Fruit fly (Drosophila melanogaster): ENCODE data around the gene Gnpnat.

Gnpnat gene

DNA sequence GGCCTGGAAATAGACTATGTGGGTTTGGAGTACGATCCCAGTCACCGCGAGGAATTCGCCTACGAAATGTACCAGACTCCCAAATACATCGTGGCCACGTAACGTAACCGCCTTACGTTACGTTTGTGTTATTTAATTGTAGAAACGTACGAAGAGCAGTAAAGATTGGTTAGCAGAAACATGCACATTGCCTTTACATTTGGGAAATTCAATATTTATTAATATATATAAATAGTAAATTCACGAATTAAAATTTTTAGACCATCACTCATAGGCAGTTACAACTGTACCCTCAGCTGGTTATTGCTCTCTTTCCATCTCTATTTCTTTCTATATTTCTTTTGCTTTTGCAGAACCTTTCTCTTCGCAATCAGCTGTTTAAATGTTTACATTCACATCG is at the start of gene Gnpnat:
Gene Gnpnat, plus strand, starts transcription at position 385 of the 400 bp plus-strand sequence.
- peak; percentile 70 for TF ChIP-seq noc (tag; optimal IDR thresholded peaks at IDR 0.05)

DNA sequence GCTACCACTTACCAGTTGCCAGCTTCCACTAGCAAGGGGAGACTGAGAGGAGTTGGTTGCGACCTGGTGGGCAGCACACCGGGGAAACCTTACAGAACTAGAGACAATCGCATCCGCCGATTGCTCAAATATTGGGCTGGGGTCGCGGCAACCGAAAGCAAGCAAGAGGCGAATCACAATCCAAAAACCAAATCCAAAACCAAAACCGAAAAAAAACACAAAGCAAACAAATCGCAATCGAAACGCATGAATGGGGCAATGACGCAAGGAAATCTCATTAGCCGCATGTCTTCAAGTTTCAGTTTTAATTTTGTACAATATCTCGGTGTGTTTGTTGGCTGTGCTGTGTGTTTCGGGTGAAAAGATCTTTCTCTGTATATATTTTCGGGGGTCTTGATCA is 48.9 kb upstream of the Gnpnat start, which contains the start of gene Obp99c:
Gene Obp99c, minus strand, starts transcription at position 101 of the 400 bp plus-strand sequence.
- no peak for TF ChIP-seq noc (tag; optimal IDR thresholded peaks at IDR 0.05)

DNA sequence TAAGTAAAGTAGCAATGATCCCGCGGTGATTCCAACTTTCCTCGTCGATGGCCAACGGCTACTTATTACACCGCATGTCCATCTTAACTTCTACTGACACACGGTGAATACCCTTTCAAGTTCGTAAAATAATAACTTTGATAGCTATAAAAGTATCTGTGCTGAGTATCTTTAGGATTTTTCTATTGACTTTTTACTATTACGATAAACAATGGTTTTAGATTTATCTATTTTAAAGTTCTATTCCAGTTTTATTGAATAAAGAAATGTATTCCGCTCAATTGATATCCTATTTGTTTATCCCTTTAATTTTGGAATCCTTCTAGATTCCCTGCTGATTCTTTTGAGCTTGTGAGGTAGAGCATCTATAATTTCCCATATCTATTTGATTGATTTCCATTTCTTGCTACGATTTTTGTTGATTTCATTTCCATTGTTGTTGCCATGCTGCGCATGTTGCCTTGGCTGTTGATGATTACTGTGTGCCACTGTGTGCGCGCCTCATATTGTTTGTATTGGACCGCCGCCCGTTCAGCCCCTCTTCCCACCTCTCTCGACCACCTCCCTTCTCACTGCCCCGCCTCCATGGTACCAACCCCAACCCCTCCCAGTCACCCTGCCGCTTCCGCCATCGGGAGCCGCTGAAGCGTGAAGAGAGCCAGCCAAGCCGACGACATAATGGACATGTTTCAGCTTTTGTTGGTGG is 48.1 kb upstream of the Gnpnat start:
- no peak for TF ChIP-seq noc (tag; optimal IDR thresholded peaks at IDR 0.05)

DNA sequence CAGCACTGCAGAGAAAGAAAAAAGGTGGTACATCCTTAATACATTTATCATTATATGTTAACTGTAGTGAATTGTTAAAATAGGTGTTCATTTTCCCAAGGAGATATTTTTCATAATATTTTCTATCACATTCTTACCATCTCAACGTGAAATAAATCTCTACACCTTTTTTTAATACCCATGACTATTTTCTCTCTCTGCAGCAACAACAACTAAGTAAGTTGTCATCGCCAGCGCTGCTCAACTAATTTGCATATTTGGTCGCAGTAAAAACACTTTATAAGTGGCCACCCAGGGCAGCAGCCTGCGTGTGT is 47.6 kb upstream of the Gnpnat start:
- no peak for TF ChIP-seq noc (tag; optimal IDR thresholded peaks at IDR 0.05)

DNA sequence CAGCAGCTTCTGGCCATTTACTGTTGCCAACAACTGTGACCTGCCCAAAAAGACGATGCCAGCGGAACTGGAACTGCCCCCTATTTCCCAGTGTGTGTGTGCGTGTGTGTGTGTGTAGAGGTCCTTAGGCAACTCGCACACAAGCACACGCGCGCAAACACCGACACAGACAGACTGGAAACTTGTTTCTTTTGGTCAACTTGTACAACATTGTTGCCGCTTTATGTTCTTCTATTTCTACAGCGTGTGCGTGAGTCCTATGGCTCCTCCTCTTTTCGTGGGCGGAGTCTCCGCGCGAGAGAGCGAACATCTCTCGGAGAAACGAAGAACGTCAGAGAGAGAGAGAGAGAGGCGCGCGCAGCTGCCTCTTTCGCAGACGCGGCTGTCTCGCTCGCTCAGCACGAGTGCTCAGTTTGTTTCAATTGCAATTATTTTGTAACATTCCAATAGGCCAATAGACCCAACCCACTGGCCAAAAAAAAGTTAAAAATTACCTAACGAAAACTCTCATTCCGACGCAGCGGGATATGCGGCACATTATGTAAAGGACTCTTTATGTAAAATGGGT is 47.0 kb upstream of the Gnpnat start:
- no peak for TF ChIP-seq noc (tag; optimal IDR thresholded peaks at IDR 0.05)

DNA sequence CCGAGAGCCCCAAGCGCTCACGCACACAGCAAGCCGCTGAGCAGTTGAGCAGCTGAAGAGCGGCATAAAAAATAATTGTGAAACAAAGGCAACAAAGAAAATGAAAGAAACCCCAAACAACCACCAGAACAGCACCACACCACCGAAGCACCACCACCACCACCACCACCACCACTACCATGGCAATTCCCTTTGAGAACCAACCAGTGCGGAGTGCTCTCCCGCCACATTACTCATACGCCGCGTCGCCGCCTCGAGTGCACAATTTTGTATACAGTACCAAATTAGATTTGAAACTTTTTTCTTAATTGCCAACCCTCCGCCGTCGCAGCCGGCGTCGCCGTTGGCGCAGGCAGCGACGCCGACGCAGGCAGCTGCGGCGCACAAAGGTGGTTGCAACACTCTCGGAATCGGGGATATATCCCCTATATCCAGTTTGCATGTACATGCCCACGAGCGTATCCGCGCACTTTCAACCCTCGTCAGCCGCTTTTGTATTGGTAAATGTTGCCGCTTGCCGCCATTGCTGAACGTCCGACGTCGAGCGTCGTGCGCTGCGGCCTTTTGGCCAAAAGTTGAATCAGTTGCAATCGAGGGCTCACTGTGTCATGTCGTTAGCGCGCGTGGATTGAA is 46.0 kb upstream of the Gnpnat start, which contains the start of gene dmrt99B:
Gene dmrt99B, plus strand, starts transcription at position 583 of the 633 bp plus-strand sequence.
- TF ChIP-seq noc (tag; optimal IDR thresholded peaks at IDR 0.05), result no peak

DNA sequence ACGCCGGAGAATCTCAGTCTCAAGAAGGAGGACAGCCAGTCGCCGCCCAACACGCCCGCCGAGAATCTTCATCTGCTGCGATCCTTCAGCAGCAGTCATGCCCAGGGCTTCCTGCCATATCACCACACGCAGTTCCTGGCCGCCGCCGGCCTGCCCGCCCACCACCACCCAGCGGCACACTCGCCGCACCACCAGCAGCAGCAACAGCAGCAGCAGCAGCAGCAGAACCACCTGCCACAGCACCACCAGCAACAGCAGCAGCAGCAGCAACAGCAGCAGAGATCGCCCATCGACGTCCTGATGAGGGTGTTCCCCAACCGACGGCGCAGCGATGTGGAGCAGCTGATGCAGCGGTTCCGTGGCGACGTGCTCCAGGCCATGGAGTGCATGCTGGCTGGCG is 42.3 kb upstream of the Gnpnat start:
- TF ChIP-seq noc (tag; optimal IDR thresholded peaks at IDR 0.05), result no peak

DNA sequence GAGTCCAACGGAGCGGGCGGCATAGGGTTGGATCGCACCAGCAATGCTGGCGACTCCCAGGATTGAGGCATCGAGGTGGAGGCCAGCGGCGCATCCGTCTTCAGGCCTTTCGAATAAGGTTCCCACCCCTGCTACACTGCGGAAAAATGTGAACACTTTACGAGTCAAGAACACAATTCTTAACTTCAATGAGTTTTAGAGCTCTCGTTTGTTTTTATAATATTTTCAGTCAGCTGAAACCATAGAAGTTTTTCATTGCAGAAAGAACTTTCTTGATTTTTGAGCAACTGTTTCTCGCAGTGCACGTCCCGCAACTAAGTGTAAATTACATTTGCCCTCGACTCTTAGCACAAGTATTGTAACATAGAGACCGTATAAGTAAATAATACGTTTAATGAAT is 41.7 kb upstream of the Gnpnat start:
- no peak for TF ChIP-seq noc (tag; optimal IDR thresholded peaks at IDR 0.05)

DNA sequence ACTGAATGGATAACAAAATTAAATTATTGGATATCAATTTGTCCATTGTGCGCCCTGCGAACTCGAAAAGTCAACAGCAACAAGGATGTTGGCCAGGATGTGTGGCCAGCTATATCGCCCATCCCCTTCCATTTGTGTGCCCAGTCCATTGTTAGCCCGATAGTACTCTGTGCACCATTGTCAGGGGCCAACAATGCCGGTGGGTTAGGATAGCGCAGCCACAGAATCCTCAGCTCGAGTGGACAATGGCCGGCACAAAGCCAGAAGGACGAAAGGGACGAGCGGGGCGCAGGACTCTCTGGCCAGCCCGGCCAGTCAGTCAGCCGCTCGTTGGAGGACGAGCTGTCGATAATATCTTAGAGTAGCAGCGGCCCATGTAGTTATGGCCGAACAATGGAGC is 40.2 kb upstream of the Gnpnat start:
- TF ChIP-seq noc (tag; optimal IDR thresholded peaks at IDR 0.05), result no peak

DNA sequence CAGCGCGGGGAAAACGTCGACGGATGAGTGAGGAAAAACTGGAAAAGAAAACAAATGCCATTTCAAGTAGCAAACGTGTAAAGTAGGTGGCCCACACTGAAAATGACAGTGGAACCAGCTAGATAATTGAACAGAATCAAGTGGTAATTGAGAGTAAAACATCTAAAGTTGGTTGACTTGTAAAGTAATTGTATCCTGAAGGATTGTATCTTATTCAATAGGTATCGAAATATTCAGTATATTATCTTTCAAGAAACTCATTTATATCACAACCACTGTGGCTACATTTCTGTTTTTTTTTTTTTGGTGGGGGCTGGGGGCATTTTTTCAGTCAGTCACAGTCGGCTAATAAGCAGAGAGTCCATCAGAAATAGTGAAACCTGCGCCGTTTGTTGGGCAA is 38.9 kb upstream of the Gnpnat start:
- TF ChIP-seq noc (tag; optimal IDR thresholded peaks at IDR 0.05), result no peak

DNA sequence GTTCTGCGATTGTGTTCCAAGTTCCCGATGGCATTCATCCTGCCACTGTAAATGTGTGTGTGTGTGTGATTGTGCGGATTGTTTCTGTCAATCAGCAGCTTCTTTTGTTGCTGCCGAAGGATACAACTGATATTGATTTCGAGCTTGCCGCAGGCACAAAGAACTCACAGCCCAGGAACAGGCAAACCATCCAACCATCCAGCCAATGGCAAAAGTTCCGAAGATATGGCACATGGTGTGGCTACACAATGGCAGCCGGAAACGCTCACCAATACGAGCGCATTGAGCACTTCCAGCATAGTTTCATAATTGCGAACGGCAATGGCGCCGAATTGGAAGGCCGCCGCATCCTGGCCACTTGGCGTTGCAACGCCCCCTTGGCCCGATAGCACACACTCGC is 36.3 kb upstream of the Gnpnat start:
- no peak for TF ChIP-seq noc (tag; optimal IDR thresholded peaks at IDR 0.05)

DNA sequence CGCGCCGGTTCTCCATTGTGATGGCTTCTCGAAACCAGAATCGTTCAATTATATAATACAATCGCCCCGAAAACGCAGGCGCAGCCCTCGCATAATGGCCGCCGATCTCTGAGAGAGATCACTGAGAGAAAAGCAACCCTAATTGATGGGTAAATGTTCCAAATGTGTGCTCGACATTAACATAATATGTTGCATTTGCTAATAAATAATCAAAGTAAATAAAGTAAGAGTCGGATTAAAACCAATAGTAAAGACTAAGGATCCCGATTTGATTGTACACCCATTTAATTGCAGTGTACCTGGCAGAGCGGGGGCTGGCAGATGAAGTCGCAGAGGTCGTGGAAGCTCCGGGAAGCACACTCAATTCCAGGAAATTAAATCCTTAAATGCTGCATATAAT is 33.5 kb upstream of the Gnpnat start:
- TF ChIP-seq noc (tag; optimal IDR thresholded peaks at IDR 0.05), result no peak

DNA sequence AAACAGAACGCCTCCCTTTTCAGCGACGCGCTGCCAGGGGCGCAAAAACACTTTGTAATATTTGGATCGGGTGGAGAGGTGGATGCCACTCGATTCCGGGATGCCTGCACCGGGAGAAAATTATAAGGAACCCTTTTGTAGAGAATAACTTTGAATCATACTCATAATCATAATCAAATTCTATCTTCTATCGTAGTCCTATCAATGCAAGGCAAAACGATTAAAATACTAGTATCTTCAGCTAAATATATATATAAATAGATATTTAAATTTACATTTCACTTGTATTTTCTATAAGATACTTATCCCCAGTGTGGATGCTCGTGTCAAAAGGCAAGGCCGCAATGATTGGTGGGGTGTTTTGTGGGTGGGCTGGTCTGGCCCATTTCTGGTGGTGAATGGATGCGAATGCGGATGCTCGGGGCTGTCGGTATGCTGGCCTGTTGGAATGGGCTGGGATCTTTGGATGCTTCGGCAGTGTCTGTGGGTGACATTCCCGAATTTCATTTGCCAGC is 32.2 kb upstream of the Gnpnat start:
- TF ChIP-seq noc (tag; optimal IDR thresholded peaks at IDR 0.05), result no peak

DNA sequence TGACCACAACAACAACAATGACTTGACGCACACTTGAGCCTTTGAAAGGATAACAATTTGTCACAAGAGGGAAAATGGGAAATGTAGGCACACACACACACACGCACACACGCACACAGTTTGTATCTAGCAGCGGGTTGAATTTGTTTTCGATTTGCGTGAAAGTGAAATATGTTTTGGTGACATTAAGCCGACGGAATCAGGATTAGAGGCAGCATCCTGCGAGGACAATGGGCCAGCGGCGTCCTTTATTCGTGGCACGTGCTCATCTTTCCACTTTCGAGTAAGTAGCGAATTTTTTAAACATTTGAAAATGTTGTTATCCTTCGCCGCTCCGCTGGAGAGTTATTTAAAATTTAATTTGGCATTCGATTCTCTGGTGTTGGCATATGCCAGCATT is 30.8 kb upstream of the Gnpnat start:
- no peak for TF ChIP-seq noc (tag; optimal IDR thresholded peaks at IDR 0.05)

DNA sequence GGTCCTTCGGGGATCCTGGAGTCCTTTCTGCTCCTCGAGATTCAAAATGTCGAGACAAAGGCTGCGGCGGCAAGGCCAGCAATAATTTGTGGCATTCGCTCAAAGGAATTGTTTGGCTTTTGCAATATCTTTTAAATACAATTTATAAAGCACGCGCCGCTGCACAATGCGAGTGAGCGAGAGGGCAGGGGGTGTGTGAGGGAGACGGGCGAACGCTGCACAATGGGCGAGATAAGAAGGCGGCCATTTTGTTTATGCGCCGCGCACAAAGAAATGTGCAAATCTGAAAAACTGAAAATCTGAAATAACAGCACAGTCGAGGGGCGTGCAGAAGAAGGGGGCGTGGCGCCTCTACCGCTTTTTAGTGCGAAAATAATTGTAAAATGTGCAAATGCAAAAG is 29.8 kb upstream of the Gnpnat start:
- TF ChIP-seq noc (tag; optimal IDR thresholded peaks at IDR 0.05), result no peak

DNA sequence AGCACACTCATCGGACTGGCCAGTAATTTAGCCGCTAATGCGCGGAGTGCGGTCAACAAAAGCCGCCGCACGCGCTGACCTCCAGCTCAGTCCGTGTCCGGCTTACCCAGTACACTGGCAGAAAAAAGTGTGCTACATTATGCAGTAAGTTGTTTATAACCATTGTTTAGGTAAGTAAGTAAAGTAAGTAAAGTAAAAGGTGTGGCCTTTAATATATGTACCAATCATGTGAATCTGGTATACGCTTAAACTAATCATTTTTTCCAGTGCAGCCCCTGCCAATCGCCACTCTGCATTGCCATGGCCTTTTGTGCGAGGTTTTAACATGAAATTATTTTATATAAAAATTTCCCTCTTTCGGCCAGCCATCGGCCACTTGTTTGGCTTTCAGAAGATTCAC is 26.6 kb upstream of the Gnpnat start:
- TF ChIP-seq noc (tag; optimal IDR thresholded peaks at IDR 0.05), result no peak

DNA sequence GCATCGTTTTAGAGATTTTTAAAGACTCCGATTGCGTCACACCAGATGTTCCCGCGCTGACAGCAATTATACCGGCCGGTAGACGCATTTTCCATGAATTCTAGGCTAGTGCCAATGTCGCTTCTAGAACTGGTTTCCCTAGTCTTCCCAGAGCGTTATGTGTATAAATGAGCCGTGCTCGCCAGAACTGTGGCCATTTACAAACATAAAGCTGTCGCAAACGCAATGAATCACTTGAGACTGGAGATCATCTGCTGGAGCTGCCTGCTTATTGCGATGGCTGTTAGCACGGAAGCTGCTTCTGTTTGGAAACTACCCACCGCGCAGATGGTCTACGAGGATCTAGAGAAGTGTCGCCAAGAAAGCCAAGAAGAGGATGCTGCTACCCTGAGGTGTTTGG is 23.8 kb upstream of the Gnpnat start, which contains the start of gene Obp99d:
Gene Obp99d, plus strand, starts transcription at position 192 of the 400 bp plus-strand sequence.
- no peak for TF ChIP-seq noc (tag; optimal IDR thresholded peaks at IDR 0.05)

All from whole organism, larva.